Fruit fly (Drosophila melanogaster) whole organism, embryonic: Measurements from ENCODE around the gene CG5937.

ENCODE experiments used
- CG10147 ChIP-seq: fragments of 200-800 bp; sonication (Bioruptor generic); optimal IDR thresholded peaks from 2 replicates; lab custom pipeline; 2019; ENCODE audit warnings: missing biosample characterization, mild to moderate bottlenecking, missing genetic modification characterization, moderate library complexity
- CG10209 ChIP-seq: fragments of 200-800 bp; sonication (Bioruptor generic); optimal IDR thresholded peaks from 3 replicates; lab custom pipeline; 2017; ENCODE audit warnings: missing biosample characterization, mild to moderate bottlenecking, missing genetic modification characterization, missing genetic modification reagents
- CG10654 ChIP-seq: fragments of 200-800 bp; sonication (Bioruptor generic); optimal IDR thresholded peaks from 2 replicates; lab custom pipeline; 2016; ENCODE audit warnings: missing biosample characterization, missing genetic modification characterization
- CG11504 ChIP-seq: fragments of 200-800 bp; sonication (Bioruptor generic); optimal IDR thresholded peaks from 3 replicates; lab custom pipeline; 2019; ENCODE audit warnings: missing biosample characterization, mild to moderate bottlenecking, missing genetic modification characterization, moderate library complexity
- CG13123 ChIP-seq: fragments of 200-800 bp; sonication (Bioruptor generic); optimal IDR thresholded peaks from 2 replicates; lab custom pipeline; 2016; ENCODE audit warnings: missing biosample characterization, missing genetic modification characterization
- CG13424 ChIP-seq: fragments of 200-800 bp; sonication (Bioruptor generic); optimal IDR thresholded peaks from 2 replicates; lab custom pipeline; 2019; ENCODE audit warnings: missing biosample characterization, mild to moderate bottlenecking, missing genetic modification characterization, moderate library complexity
- CG15011 ChIP-seq: fragments of 200-800 bp; sonication (Bioruptor generic); optimal IDR thresholded peaks from 3 replicates; lab custom pipeline; 2018; ENCODE audit warnings: missing biosample characterization, mild to moderate bottlenecking, missing genetic modification characterization
- CG15269 ChIP-seq: fragments of 200-800 bp; sonication (Bioruptor generic); optimal IDR thresholded peaks from 2 replicates; lab custom pipeline; 2018; ENCODE audit warnings: missing biosample characterization, mild to moderate bottlenecking, missing genetic modification characterization, moderate library complexity
- CG17385 ChIP-seq: fragments of 200-800 bp; sonication (Bioruptor generic); optimal IDR thresholded peaks from 3 replicates; lab custom pipeline; 2018; ENCODE audit warnings: missing biosample characterization, mild to moderate bottlenecking, missing genetic modification characterization
- CG17829 ChIP-seq: fragments of 200-800 bp; optimal IDR thresholded peaks from 2 replicates; lab custom pipeline; 2019; ENCODE audit warnings: missing biosample characterization, mild to moderate bottlenecking, missing genetic modification characterization, moderate library complexity
- CG2678 ChIP-seq: fragments of 200-800 bp; sonication (Bioruptor generic); optimal IDR thresholded peaks from 3 replicates; lab custom pipeline; 2019; ENCODE audit warnings: missing biosample characterization, mild to moderate bottlenecking, missing genetic modification characterization, moderate library complexity
- CG2875 ChIP-seq: fragments of 200-800 bp; sonication (Bioruptor generic); optimal IDR thresholded peaks from 2 replicates; lab custom pipeline; 2017; ENCODE audit warnings: missing biosample characterization, mild to moderate bottlenecking, missing genetic modification characterization, missing genetic modification reagents
- CG3163 ChIP-seq: fragments of 200-800 bp; sonication (Bioruptor generic); optimal IDR thresholded peaks from 3 replicates; lab custom pipeline; 2016; ENCODE audit warnings: missing biosample characterization, missing genetic modification characterization
- CG4360 ChIP-seq: fragments of 200-800 bp; sonication (Bioruptor generic); IDR thresholded peaks from 2 replicates; pipeline ENCODE4 v1.3.6; 2022; ENCODE audit warnings: missing biosample characterization, missing genetic modification characterization
- CG4404 ChIP-seq: fragments of 200-800 bp; sonication (Bioruptor generic); IDR thresholded peaks from 2 replicates; pipeline ENCODE4 v1.3.6; 2022; ENCODE audit warnings: missing biosample characterization, missing genetic modification characterization
- CG5180 ChIP-seq: fragments of 200-800 bp; sonication (Bioruptor generic); optimal IDR thresholded peaks from 3 replicates; lab custom pipeline; 2017; ENCODE audit warnings: missing biosample characterization, missing genetic modification characterization, mild to moderate bottlenecking, moderate library complexity, missing genetic modification reagents
- CG6175 ChIP-seq: fragments of 200-800 bp; sonication (Bioruptor generic); IDR thresholded peaks from 3 replicates; pipeline ENCODE4 v1.3.6; 2022; ENCODE audit warnings: missing biosample characterization, missing genetic modification characterization
- CG6254 ChIP-seq: fragments of 200-800 bp; sonication (Bioruptor generic); optimal IDR thresholded peaks from 3 replicates; lab custom pipeline; 2017; ENCODE audit warnings: mild to moderate bottlenecking, missing biosample characterization, missing genetic modification reagents, missing genetic modification characterization
- CG9437 ChIP-seq: fragments of 200-800 bp; sonication (Bioruptor generic); optimal IDR thresholded peaks from 2 replicates; lab custom pipeline; 2018; ENCODE audit warnings: missing biosample characterization, mild to moderate bottlenecking, missing genetic modification characterization
- CG9609 ChIP-seq: fragments of 200-800 bp; sonication (Bioruptor generic); optimal IDR thresholded peaks from 3 replicates; lab custom pipeline; 2016; ENCODE audit warnings: missing biosample characterization, missing genetic modification characterization
- Dek ChIP-seq: fragments of 200-800 bp; sonication (Bioruptor generic); optimal IDR thresholded peaks from 3 replicates; lab custom pipeline; 2019; ENCODE audit warnings: missing biosample characterization, mild to moderate bottlenecking, missing genetic modification characterization, moderate library complexity
- Dll ChIP-seq: fragments of 200-800 bp; sonication (Bioruptor generic); IDR thresholded peaks from 4 replicates; pipeline ENCODE4 v1.3.6; 2022; ENCODE audit warnings: missing biosample characterization, missing genetic modification characterization; ENCODE audit not compliant: partially characterized antibody
- Ets65A ChIP-seq: fragments of 200-800 bp; sonication (Bioruptor generic); peaks from one replicate; lab custom pipeline; 2016; ENCODE audit warnings: missing biosample characterization, missing genetic modification characterization
- H15 ChIP-seq: fragments of 200-800 bp; sonication (Bioruptor generic); IDR thresholded peaks from 3 replicates; pipeline ENCODE4 v1.3.6; 2022; ENCODE audit warnings: missing biosample characterization, missing genetic modification characterization
- Max ChIP-seq: fragments of 200-800 bp; sonication (Bioruptor generic); optimal IDR thresholded peaks from 2 replicates; lab custom pipeline; 2016; ENCODE audit warnings: missing biosample characterization, mild to moderate bottlenecking, missing genetic modification characterization
- Med ChIP-seq: fragments of 200-800 bp; sonication (Bioruptor generic); peaks from one replicate; lab custom pipeline; 2016; ENCODE audit warnings: missing biosample characterization, missing genetic modification characterization, mild to moderate bottlenecking, inconsistent platforms, moderate library complexity
- Pdp1 ChIP-seq, 2 experiments: fragments of 200-800 bp; sonication (Bioruptor generic); optimal IDR thresholded peaks; 3 replicates each; lab custom pipeline; 2016; ENCODE audit warnings: missing biosample characterization in 2 of 2, missing genetic modification characterization in 2 of 2, mild to moderate bottlenecking in 1 of 2, moderate library complexity in 1 of 2
- Sox100B ChIP-seq: fragments of 200-800 bp; sonication (Bioruptor generic); optimal IDR thresholded peaks from 3 replicates; lab custom pipeline; 2018; ENCODE audit warnings: missing biosample characterization, mild to moderate bottlenecking, missing genetic modification characterization
- Sry-β ChIP-seq: fragments of 200-800 bp; sonication (Bioruptor generic); optimal IDR thresholded peaks from 2 replicates; lab custom pipeline; 2018; ENCODE audit warnings: missing biosample characterization, mild to moderate bottlenecking, missing genetic modification characterization, moderate library complexity
- Trl ChIP-seq, 3 experiments: fragments of >200 bp in 2 of 3; fragments of 200-800 bp in 1 of 3; sonication (Bioruptor generic) in 1 of 3; optimal IDR thresholded peaks; 2 replicates in 1 of 3; 3 replicates in 2 of 3; lab custom pipeline; 2016 to 2017; ENCODE audit warnings: missing biosample characterization in 1 of 3, missing genetic modification characterization in 1 of 3
- aop ChIP-seq: fragments of 200-800 bp; sonication (Bioruptor generic); IDR thresholded peaks from 2 replicates; pipeline ENCODE4 v1.3.6; 2022; ENCODE audit warnings: missing biosample characterization, missing genetic modification characterization
- ara ChIP-seq: fragments of 200-800 bp; sonication (Bioruptor generic); IDR thresholded peaks from 2 replicates; pipeline ENCODE4 v1.3.6; 2022; ENCODE audit warnings: missing biosample characterization, missing genetic modification characterization
- az2 ChIP-seq: fragments of 200-800 bp; sonication (Bioruptor generic); optimal IDR thresholded peaks from 3 replicates; lab custom pipeline; 2016; ENCODE audit warnings: missing biosample characterization, missing genetic modification characterization
- ci ChIP-seq: fragments of 200-800 bp; sonication (Bioruptor generic); IDR thresholded peaks from 3 replicates; pipeline ENCODE4 v1.3.6; 2022; ENCODE audit warnings: missing biosample characterization, missing genetic modification characterization
- crc ChIP-seq: fragments of 200-800 bp; sonication (Bioruptor generic); optimal IDR thresholded peaks from 2 replicates; lab custom pipeline; 2016; ENCODE audit warnings: missing biosample characterization, missing genetic modification characterization
- crol ChIP-seq: fragments of 200-800 bp; sonication (Bioruptor generic); IDR thresholded peaks from 2 replicates; pipeline ENCODE4 v1.3.6; 2022; ENCODE audit warnings: missing biosample characterization, missing genetic modification characterization
- dmrt99B ChIP-seq: fragments of 200-800 bp; sonication (Bioruptor generic); optimal IDR thresholded peaks from 2 replicates; lab custom pipeline; 2018; ENCODE audit warnings: missing biosample characterization, mild to moderate bottlenecking, missing genetic modification characterization, moderate library complexity
- hth ChIP-seq: fragments of >200 bp; optimal IDR thresholded peaks from 2 replicates; lab custom pipeline; 2017; ENCODE audit warnings: inconsistent platforms
- lbe ChIP-seq: fragments of 200-800 bp; sonication (Bioruptor generic); optimal IDR thresholded peaks from 2 replicates; lab custom pipeline; 2016; ENCODE audit warnings: missing biosample characterization, mild to moderate bottlenecking, missing genetic modification characterization
- pan ChIP-seq, 4 experiments: fragments of >200 bp in 3 of 4; fragments of 200-800 bp in 1 of 4; sonication (Bioruptor generic) in 1 of 4; optimal IDR thresholded peaks in 3 of 4; IDR thresholded peaks in 1 of 4; 2 replicates each; pipeline versions ENCODE4 v1.3.6 to Lab custom; 2017 to 2022; ENCODE audit warnings: missing biosample characterization in 2 of 4, missing genetic modification characterization in 2 of 4, mixed read lengths in 1 of 4
- row ChIP-seq: fragments of 200-800 bp; sonication (Bioruptor generic); IDR thresholded peaks from 3 replicates; pipeline ENCODE4 v1.3.6; 2022; ENCODE audit warnings: missing biosample characterization, missing genetic modification characterization
- run ChIP-seq: fragments of 200-800 bp; sonication (Bioruptor generic); optimal IDR thresholded peaks from 3 replicates; lab custom pipeline; 2018; ENCODE audit warnings: missing biosample characterization, mild to moderate bottlenecking, missing genetic modification characterization
- sim ChIP-seq: fragments of 200-800 bp; sonication (Bioruptor generic); IDR thresholded peaks from 2 replicates; pipeline ENCODE4 v1.3.6; 2022; ENCODE audit warnings: missing biosample characterization, missing genetic modification characterization
- tll ChIP-seq, 2 experiments: fragments of 200-800 bp in 1 of 2; fragments of >200 bp in 1 of 2; sonication (Bioruptor generic) in 1 of 2; optimal IDR thresholded peaks; 2 replicates each; lab custom pipeline; 2017 to 2019; ENCODE audit warnings: missing biosample characterization in 2 of 2, missing genetic modification characterization in 2 of 2, mild to moderate bottlenecking in 1 of 2, moderate library complexity in 1 of 2
- zen ChIP-seq: fragments of 200-800 bp; sonication (Bioruptor generic); optimal IDR thresholded peaks from 3 replicates; lab custom pipeline; 2018; ENCODE audit warnings: missing biosample characterization, mild to moderate bottlenecking, missing genetic modification characterization, moderate library complexity
- zfh2 ChIP-seq: fragments of 200-800 bp; sonication (Bioruptor generic); optimal IDR thresholded peaks from 2 replicates; lab custom pipeline; 2016; ENCODE audit warnings: missing biosample characterization, missing genetic modification characterization

Gene CG5937

DNA sequence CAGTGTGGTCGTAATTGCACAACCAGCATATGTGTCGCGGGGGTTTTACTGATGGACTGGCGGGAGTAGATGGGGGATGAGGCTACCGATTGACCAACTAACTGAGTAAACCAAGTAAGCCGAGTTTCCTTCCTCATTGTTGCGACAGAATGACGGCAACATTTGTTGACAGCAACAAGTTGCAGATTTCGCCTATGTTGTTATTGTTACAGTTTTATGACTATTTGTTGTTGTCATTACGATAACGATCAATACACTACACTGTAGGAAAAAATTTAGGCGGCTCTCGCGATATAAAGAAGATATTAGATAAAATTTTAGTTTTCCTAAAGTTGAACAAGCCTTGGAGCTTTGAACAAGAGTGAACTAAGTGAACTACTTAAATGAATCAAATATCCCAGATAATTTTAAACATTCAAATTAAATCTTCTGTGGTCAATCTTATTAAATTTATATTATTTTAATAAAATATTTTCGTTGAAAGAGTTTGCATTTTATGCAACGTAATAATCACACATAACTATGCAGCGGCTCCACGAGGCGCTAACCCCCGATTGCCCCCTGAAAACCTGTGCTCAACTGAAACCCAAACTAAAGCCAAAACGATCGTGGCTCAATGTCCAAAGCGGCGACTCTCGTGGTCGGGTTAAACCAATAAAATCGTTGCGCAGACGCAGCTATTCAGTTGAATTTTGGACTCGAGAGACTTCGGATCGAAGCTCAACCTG, 27.6 kb downstream of the CG5937 start, which contains the start of gene CG5928 (continued):
- peak; percentile 25; the same call in 1 of the 3 replicates for TF ChIP-seq H15 (GFP tag; lab: Robert Waterston, UW)
- peak; percentile 8 for TF ChIP-seq Max
- peak; percentile 62 for TF ChIP-seq Sox100B (GFP tag; lab: Kevin White, UChicago)
- TF ChIP-seq CG13424 (tag; lab: Kevin White, UChicago) = peak; percentile 58
- 0 out of 2 replicates have a peak, but pooled peaks have one; percentile 30 for TF ChIP-seq CG4360 (GFP tag; lab: Robert Waterston, UW)
- TF ChIP-seq CG9437 (GFP tag; lab: Kevin White, UChicago) = peak; percentile 15
- peak; percentile 73 for TF ChIP-seq CG2678 (tag; lab: Kevin White, UChicago)
- TF ChIP-seq CG17385 (GFP tag; lab: Kevin White, UChicago) = peak; percentile 23
- TF ChIP-seq CG9609 = no peak

DNA sequence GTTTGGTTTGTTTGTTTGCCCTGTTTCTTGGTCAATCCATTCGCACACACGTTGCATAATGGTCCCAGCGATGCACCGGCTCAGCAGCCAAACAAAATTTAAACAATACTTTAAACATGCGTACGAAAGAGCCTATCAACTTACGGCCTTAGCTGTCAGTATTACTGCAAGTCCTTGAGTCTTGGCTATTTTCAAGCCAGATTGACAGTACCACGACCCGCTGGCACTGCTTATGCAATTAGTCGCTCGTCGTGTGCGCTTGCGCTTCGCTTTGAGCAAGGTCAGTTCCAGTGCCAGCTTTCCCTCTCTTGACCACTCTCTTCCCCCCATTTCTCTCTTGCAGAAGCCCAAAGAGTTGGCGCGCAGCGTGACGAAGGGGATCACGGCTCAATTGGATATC, 28.9 kb downstream of the CG5937 start:
- TF ChIP-seq aop (no peak), ci (GFP tag; lab: Robert Waterston, UW) (0 out of 3 replicates have a peak, but pooled peaks have one; percentile 49), row (GFP tag; lab: Robert Waterston, UW) (peak; percentile 26; the same call in 1 of the 3 replicates), Trl (optimal IDR thresholded peaks at IDR 0.05; lab: Kevin White, UChicago) (peak in 1 of 2 experiments; percentile 47), Trl (GFP tag; optimal IDR thresholded peaks at IDR 0.05; lab: Kevin White, UChicago) (no peak), CG2875 (GFP tag; lab: Kevin White, UChicago) (no peak), CG15011 (GFP tag; lab: Kevin White, UChicago) (no peak), Dll (0 out of 4 replicates have a peak, but pooled peaks have one; percentile 22), Ets65A (GFP tag; lab: Kevin White, UChicago) (peak; percentile 37), CG5180 (GFP tag; lab: Kevin White, UChicago) (peak; percentile 3), CG6175 (GFP tag; lab: Robert Waterston, UW) (no peak), sim (no peak), CG3163 (peak; percentile 59), CG11504 (tag; lab: Kevin White, UChicago) (peak; percentile 49), Pdp1 (GFP tag; optimal IDR thresholded peaks at IDR 0.05; lab: Kevin White, UChicago) (peak in 1 of 2 experiments; percentile 90), Dek (tag; lab: Kevin White, UChicago) (no peak), Med (GFP tag; lab: Kevin White, UChicago) (peak; percentile 6), dmrt99B (peak; percentile 5), run (tag; lab: Kevin White, UChicago) (no peak), Sry-β (GFP tag; lab: Kevin White, UChicago) (peak; percentile 84), hth (no peak), crol (GFP tag; lab: Robert Waterston, UW) (0 out of 2 replicates have a peak, but pooled peaks have one; percentile 31)

DNA sequence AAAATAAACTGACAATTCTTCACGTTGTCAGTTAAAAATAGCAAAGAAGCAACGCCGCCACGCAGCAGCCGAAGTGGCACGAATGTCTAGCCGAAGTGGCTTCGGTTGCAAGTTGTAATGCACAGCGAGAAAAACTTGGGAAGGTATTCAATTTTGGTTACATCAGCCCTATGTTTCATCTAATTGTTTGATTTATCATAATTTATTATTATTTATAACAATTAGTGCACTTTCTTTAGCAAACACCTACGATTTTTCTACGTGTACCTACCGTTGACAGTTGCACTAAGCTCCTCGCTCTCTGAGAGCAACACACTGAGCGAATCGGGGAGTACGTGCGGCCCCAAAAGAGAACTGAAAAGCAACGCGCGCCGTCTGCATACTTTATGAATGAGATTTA, 35.0 kb downstream of the CG5937 start, which contains the start of gene Tsp5D:
TSS of gene Tsp5D (minus strand) at position 13 of the 400 bp plus-strand sequence.
- TF ChIP-seq CG13123 (peak; percentile 72), tll (GFP tag; optimal IDR thresholded peaks at IDR 0.05; lab: Kevin White, UChicago) (no peak), CG6254 (GFP tag; lab: Kevin White, UChicago) (peak; percentile 92), pan (optimal IDR thresholded peaks at IDR 0.05; lab: Kevin White, UChicago) (no peak), pan (GFP tag; optimal IDR thresholded peaks at IDR 0.05 in 1 of 2, IDR thresholded peaks at IDR 0.05 in 1 of 2) (peak in 1 of 2 experiments; percentile 96), CG15269 (tag; lab: Kevin White, UChicago) (peak; percentile 93), CG17829 (tag; lab: Kevin White, UChicago) (peak; percentile 93), ara (peak; percentile 96), CG10209 (GFP tag; lab: Kevin White, UChicago) (peak; percentile 90), zfh2 (GFP tag; lab: Kevin White, UChicago) (no peak), az2 (GFP tag; lab: Kevin White, UChicago) (peak; percentile 92), lbe (GFP tag; lab: Kevin White, UChicago) (no peak), CG10147 (GFP tag; lab: Kevin White, UChicago) (peak; percentile 83), crc (GFP tag; lab: Kevin White, UChicago) (no peak), CG4404 (GFP tag; lab: Robert Waterston, UW) (peak; percentile 75), CG10654 (GFP tag; lab: Kevin White, UChicago) (peak; percentile 92), zen (peak; percentile 81)
